Fruit fly (Drosophila melanogaster): ENCODE measurements around the gene TfIIEbeta.
A peak's percentile ranks its signal among the peaks of the same experiment; 100 is the strongest.

Gene TfIIEbeta

dm6 chr3L:4277796-4278195 lies 9.0 kb upstream of the TfIIEbeta start, which contains the start of gene Ctl1 (continued):
- TF ChIP-seq CG15601 (tag; optimal IDR thresholded peaks at IDR 0.05): peak; percentile 20
- TF ChIP-seq CG12659 (GFP tag; optimal IDR thresholded peaks at IDR 0.05): peak; percentile 13
- TF ChIP-seq CG43689 (GFP tag; IDR thresholded peaks at IDR 0.05): no peak
- no peak for TF ChIP-seq amos (GFP tag; IDR thresholded peaks at IDR 0.05; ENCODE audit: partially characterized antibody)
- peak; percentile 26 for TF ChIP-seq CG10267 (tag; optimal IDR thresholded peaks at IDR 0.05)
- peak; percentile 51 for TF ChIP-seq CG15514 (GFP tag; optimal IDR thresholded peaks at IDR 0.05)
- no peak for TF ChIP-seq CG11085 (GFP tag; IDR thresholded peaks at IDR 0.05)
- TF ChIP-seq Nf-YA (GFP tag; IDR thresholded peaks at IDR 0.05): no peak
- no peak for TF ChIP-seq Doc2 (GFP tag; IDR thresholded peaks at IDR 0.05)
- no peak for TF ChIP-seq crol (GFP tag; IDR thresholded peaks at IDR 0.05)
- no peak for TF ChIP-seq CG32772 (GFP tag; IDR thresholded peaks at IDR 0.05)
- TF ChIP-seq CG7786 (GFP tag; optimal IDR thresholded peaks at IDR 0.05): no peak
- peak; percentile 43; the same call in 1 of the 2 replicates for TF ChIP-seq MBD-R2 (GFP tag; IDR thresholded peaks at IDR 0.05)
- no peak for TF ChIP-seq CG7372 (GFP tag; IDR thresholded peaks at IDR 0.05)
- TF ChIP-seq CG15479 (GFP tag; optimal IDR thresholded peaks at IDR 0.05): peak; percentile 5
- TF ChIP-seq caup (GFP tag; optimal IDR thresholded peaks at IDR 0.05; ENCODE audit: severe bottlenecking): no peak
- no peak for TF ChIP-seq CG10654 (GFP tag; optimal IDR thresholded peaks at IDR 0.05)
- no peak for TF ChIP-seq jing (GFP tag; optimal IDR thresholded peaks at IDR 0.05)
- no peak for TF ChIP-seq CG2678 (tag; optimal IDR thresholded peaks at IDR 0.05)
- no peak for TF ChIP-seq CG11093 (GFP tag; IDR thresholded peaks at IDR 0.05)
- no peak for TF ChIP-seq eyg (GFP tag; optimal IDR thresholded peaks at IDR 0.05)
- no peak for TF ChIP-seq Optix (GFP tag; IDR thresholded peaks at IDR 0.05)
- no peak for TF ChIP-seq mld (GFP tag; IDR thresholded peaks at IDR 0.05; ENCODE audit: partially characterized antibody)
- no peak for TF ChIP-seq CkIIα-i1 (GFP tag; IDR thresholded peaks at IDR 0.05)
- TF ChIP-seq BEAF-32 (GFP tag; optimal IDR thresholded peaks at IDR 0.05): peak; percentile 11
- TF ChIP-seq Usf (GFP tag; optimal IDR thresholded peaks at IDR 0.05): no peak
- no peak for TF ChIP-seq zen (tag; optimal IDR thresholded peaks at IDR 0.05)
- TF ChIP-seq tup (GFP tag; optimal IDR thresholded peaks at IDR 0.05): no peak
- TF ChIP-seq br (optimal IDR thresholded peaks at IDR 0.05): no peak
- no peak for TF ChIP-seq CG6254 (GFP tag; optimal IDR thresholded peaks at IDR 0.05)
- no peak for TF ChIP-seq CG34224 (GFP tag; IDR thresholded peaks at IDR 0.05; ENCODE audit: partially characterized antibody)
- no peak for TF ChIP-seq CG12236 (GFP tag; optimal IDR thresholded peaks at IDR 0.05)
- no peak for TF ChIP-seq NC2α (GFP tag; optimal IDR thresholded peaks at IDR 0.05)
- no peak for TF ChIP-seq Dll (GFP tag; IDR thresholded peaks at IDR 0.05; ENCODE audit: partially characterized antibody)
- TF ChIP-seq gsb (GFP tag; IDR thresholded peaks at IDR 0.05): no peak
- no peak for TF ChIP-seq CG15073 (GFP tag; optimal IDR thresholded peaks at IDR 0.05)
- no peak for TF ChIP-seq Scr (GFP tag; IDR thresholded peaks at IDR 0.05; ENCODE audit: partially characterized antibody)
- no peak for TF ChIP-seq CG9437 (GFP tag; optimal IDR thresholded peaks at IDR 0.05)
- TF ChIP-seq CG1832 (GFP tag; optimal IDR thresholded peaks at IDR 0.05): no peak
- TF ChIP-seq Xrp1 (GFP tag; IDR thresholded peaks at IDR 0.05): no peak
- no peak for TF ChIP-seq nom (GFP tag; optimal IDR thresholded peaks at IDR 0.05)
- TF ChIP-seq CG9215 (GFP tag; IDR thresholded peaks at IDR 0.05): no peak
- peak; percentile 26; the same call in 1 of the 2 replicates for TF ChIP-seq CG3847 (GFP tag; IDR thresholded peaks at IDR 0.05)
- TF ChIP-seq CG2889 (GFP tag; IDR thresholded peaks at IDR 0.05): no peak
- no peak for TF ChIP-seq CG8388 (GFP tag; optimal IDR thresholded peaks at IDR 0.05)
- peak; percentile 55 for TF ChIP-seq Med (GFP tag)
- TF ChIP-seq CrebB (tag; optimal IDR thresholded peaks at IDR 0.05): no peak
- TF ChIP-seq Mrtf (GFP tag; IDR thresholded peaks at IDR 0.05): no peak
- no peak for TF ChIP-seq ems (GFP tag; optimal IDR thresholded peaks at IDR 0.05)
- no peak for TF ChIP-seq CG1024 (GFP tag; IDR thresholded peaks at IDR 0.05)
- TF ChIP-seq MESR4 (GFP tag; optimal IDR thresholded peaks at IDR 0.05): peak; percentile 34
- TF ChIP-seq pum (GFP tag; optimal IDR thresholded peaks at IDR 0.05): no peak
